Fruit fly (Drosophila melanogaster) whole organism, prepupa: ENCODE results near the gene Sec23.

Source experiments
- CG3032 ChIP-seq: fragments of 200-800 bp; optimal IDR thresholded peaks from 2 replicates; lab custom pipeline; 2019; ENCODE audit warnings: missing biosample characterization, mild to moderate bottlenecking, missing genetic modification characterization, moderate library complexity
- CG6276 ChIP-seq: fragments of 200-800 bp; sonication (Bioruptor generic); optimal IDR thresholded peaks from 2 replicates; lab custom pipeline; 2017; ENCODE audit warnings: missing biosample characterization, mild to moderate bottlenecking, missing genetic modification characterization
- Gug ChIP-seq: fragments of 200-800 bp; sonication (Bioruptor generic); IDR thresholded peaks from 2 replicates; pipeline ENCODE4 v1.3.6; 2022; ENCODE audit warnings: missing biosample characterization, missing genetic modification characterization
- dac ChIP-seq: fragments of 200-800 bp; sonication (Bioruptor generic); optimal IDR thresholded peaks from 2 replicates; lab custom pipeline; 2017; ENCODE audit warnings: missing biosample characterization, mild to moderate bottlenecking, missing genetic modification characterization

dm6 chr3R:5632182-5632581 is 16.7 kb upstream of the Sec23 start, which contains the start of gene CG31549:
- TF ChIP-seq CG3032 (tag; lab: Kevin White, UChicago) (no peak), dac (no peak), CG6276 (no peak), Gug (GFP tag; lab: Robert Waterston, UW) (no peak)
